Fruit fly (Drosophila melanogaster) whole organism, embryonic: ENCODE results near the gene Ire1.

Source experiments
- ATbp ChIP-seq: fragments of 200-800 bp; sonication (Bioruptor generic); optimal IDR thresholded peaks from 2 replicates; lab custom pipeline; 2017; ENCODE audit warnings: missing biosample characterization, mild to moderate bottlenecking, missing genetic modification characterization, missing genetic modification reagents
- Ada2b ChIP-seq: fragments of 200-800 bp; sonication (Bioruptor generic); IDR thresholded peaks from 2 replicates; pipeline ENCODE4 v1.3.6; 2022; ENCODE audit warnings: missing biosample characterization, missing genetic modification characterization
- Bdp1 ChIP-seq: fragments of 200-800 bp; sonication (Bioruptor generic); optimal IDR thresholded peaks from 3 replicates; lab custom pipeline; 2016; ENCODE audit warnings: missing biosample characterization, missing genetic modification characterization
- CG10274 ChIP-seq: fragments of 200-800 bp; sonication (Bioruptor generic); optimal IDR thresholded peaks from 3 replicates; lab custom pipeline; 2017; ENCODE audit warnings: missing biosample characterization, mild to moderate bottlenecking, missing genetic modification characterization
- CG10959 ChIP-seq: fragments of 200-800 bp; sonication (Bioruptor generic); IDR thresholded peaks from 2 replicates; pipeline ENCODE4 v1.3.6; 2022; ENCODE audit warnings: missing biosample characterization, missing genetic modification characterization
- CG10979 ChIP-seq: fragments of 200-800 bp; sonication (Bioruptor generic); optimal IDR thresholded peaks from 2 replicates; lab custom pipeline; 2018; ENCODE audit warnings: missing biosample characterization, mild to moderate bottlenecking, missing genetic modification characterization, moderate library complexity
- CG11247 ChIP-seq: fragments of 200-800 bp; sonication (Bioruptor generic); IDR thresholded peaks from 2 replicates; pipeline ENCODE4 v1.3.6; 2022; ENCODE audit warnings: missing biosample characterization, missing genetic modification characterization
- CG11723 ChIP-seq: fragments of 200-800 bp; sonication (Bioruptor generic); optimal IDR thresholded peaks from 2 replicates; lab custom pipeline; 2017; ENCODE audit warnings: missing biosample characterization, mild to moderate bottlenecking, missing genetic modification characterization
- CG12299 ChIP-seq: fragments of 200-800 bp; sonication (Bioruptor generic); optimal IDR thresholded peaks from 2 replicates; lab custom pipeline; 2018; ENCODE audit warnings: missing biosample characterization, mild to moderate bottlenecking, missing genetic modification characterization
- CG12942 ChIP-seq: fragments of 200-800 bp; sonication (Bioruptor generic); optimal IDR thresholded peaks from 3 replicates; lab custom pipeline; 2016; ENCODE audit warnings: missing biosample characterization, missing genetic modification characterization
- CG13287 ChIP-seq: fragments of 200-800 bp; sonication (Bioruptor generic); IDR thresholded peaks from 2 replicates; pipeline ENCODE4 v1.3.6; 2022; ENCODE audit warnings: missing biosample characterization, missing genetic modification characterization; ENCODE audit not compliant: partially characterized antibody
- CG14710 ChIP-seq: fragments of 200-800 bp; sonication (Bioruptor generic); optimal IDR thresholded peaks from 3 replicates; lab custom pipeline; 2019; ENCODE audit warnings: missing biosample characterization, mild to moderate bottlenecking, missing genetic modification characterization, moderate library complexity
- CG1529 ChIP-seq: fragments of 200-800 bp; sonication (Bioruptor generic); optimal IDR thresholded peaks from 3 replicates; lab custom pipeline; 2018; ENCODE audit warnings: missing biosample characterization, missing genetic modification characterization
- CG15696 ChIP-seq: fragments of 200-800 bp; sonication (Bioruptor generic); optimal IDR thresholded peaks from 2 replicates; lab custom pipeline; 2019; ENCODE audit warnings: missing biosample characterization, mild to moderate bottlenecking, missing genetic modification characterization, moderate library complexity
- CG30431 ChIP-seq: fragments of 200-800 bp; sonication (Bioruptor generic); optimal IDR thresholded peaks from 2 replicates; lab custom pipeline; 2017; ENCODE audit warnings: missing biosample characterization, missing genetic modification characterization
- CG3065 ChIP-seq: fragments of 200-800 bp; sonication (Bioruptor generic); optimal IDR thresholded peaks from 2 replicates; lab custom pipeline; 2016; ENCODE audit warnings: missing biosample characterization, missing genetic modification characterization
- CG31388 ChIP-seq: fragments of 200-800 bp; sonication (Bioruptor generic); optimal IDR thresholded peaks from 2 replicates; lab custom pipeline; 2016; ENCODE audit warnings: missing biosample characterization, missing genetic modification characterization
- CG33213 ChIP-seq: fragments of 200-800 bp; sonication (Bioruptor generic); optimal IDR thresholded peaks from 3 replicates; lab custom pipeline; 2016; ENCODE audit warnings: missing biosample characterization, missing genetic modification characterization
- CG34422 ChIP-seq: fragments of 200-800 bp; sonication (Bioruptor generic); IDR thresholded peaks from 3 replicates; pipeline ENCODE4 v1.3.6; 2022; ENCODE audit warnings: missing biosample characterization, missing genetic modification characterization
- CG6689 ChIP-seq: fragments of 200-800 bp; sonication (Bioruptor generic); IDR thresholded peaks from 2 replicates; pipeline ENCODE4 v1.3.6; 2022; ENCODE audit warnings: missing biosample characterization, missing genetic modification characterization
- CG6813 ChIP-seq: fragments of 200-800 bp; sonication (Bioruptor generic); optimal IDR thresholded peaks from 2 replicates; lab custom pipeline; 2017; ENCODE audit warnings: missing biosample characterization, missing genetic modification characterization, mild to moderate bottlenecking, moderate library complexity, missing genetic modification reagents
- CG7372 ChIP-seq: fragments of 200-800 bp; sonication (Bioruptor generic); IDR thresholded peaks from 2 replicates; pipeline ENCODE4 v1.3.6; 2022; ENCODE audit warnings: missing biosample characterization, missing genetic modification characterization
- CG7786 ChIP-seq: fragments of 200-800 bp; sonication (Bioruptor generic); optimal IDR thresholded peaks from 2 replicates; lab custom pipeline; 2016; ENCODE audit warnings: missing biosample characterization, missing genetic modification characterization
- CG7987 ChIP-seq: fragments of 200-800 bp; sonication (Bioruptor generic); optimal IDR thresholded peaks from 2 replicates; lab custom pipeline; 2018; ENCODE audit warnings: missing biosample characterization, mild to moderate bottlenecking, missing genetic modification characterization, moderate library complexity
- CkIIα-i1 ChIP-seq: fragments of 200-800 bp; sonication (Bioruptor generic); IDR thresholded peaks from 2 replicates; pipeline ENCODE4 v1.3.6; 2022; ENCODE audit warnings: missing biosample characterization, missing genetic modification characterization
- D19A ChIP-seq: fragments of 200-800 bp; optimal IDR thresholded peaks from 3 replicates; lab custom pipeline; 2019; ENCODE audit warnings: missing biosample characterization, mild to moderate bottlenecking, missing genetic modification characterization, moderate library complexity
- Dref ChIP-seq: fragments of 200-800 bp; sonication (Bioruptor generic); IDR thresholded peaks from 2 replicates; pipeline ENCODE4 v1.3.6; 2022; ENCODE audit warnings: missing biosample characterization, missing genetic modification characterization
- Drgx ChIP-seq: fragments of 200-800 bp; sonication (Bioruptor generic); IDR thresholded peaks from 2 replicates; pipeline ENCODE4 v1.3.6; 2022; ENCODE audit warnings: missing biosample characterization, missing genetic modification characterization
- NK7.1 ChIP-seq: fragments of 200-800 bp; sonication (Bioruptor generic); optimal IDR thresholded peaks from 3 replicates; lab custom pipeline; 2016; ENCODE audit warnings: missing biosample characterization, missing genetic modification characterization
- Sry-δ ChIP-seq: fragments of 200-800 bp; sonication (Bioruptor generic); optimal IDR thresholded peaks from 2 replicates; lab custom pipeline; 2016; ENCODE audit warnings: missing biosample characterization, missing genetic modification characterization
- Trl ChIP-seq, 3 experiments: fragments of >200 bp in 2 of 3; fragments of 200-800 bp in 1 of 3; sonication (Bioruptor generic) in 1 of 3; optimal IDR thresholded peaks; 2 replicates in 1 of 3; 3 replicates in 2 of 3; lab custom pipeline; 2016 to 2017; ENCODE audit warnings: missing biosample characterization in 1 of 3, missing genetic modification characterization in 1 of 3
- aop ChIP-seq: fragments of 200-800 bp; sonication (Bioruptor generic); IDR thresholded peaks from 2 replicates; pipeline ENCODE4 v1.3.6; 2022; ENCODE audit warnings: missing biosample characterization, missing genetic modification characterization
- bab2 ChIP-seq: fragments of 200-800 bp; sonication (Bioruptor generic); optimal IDR thresholded peaks from 2 replicates; lab custom pipeline; 2016; ENCODE audit warnings: missing biosample characterization, missing genetic modification characterization
- bcd ChIP-seq: fragments of 200-800 bp; sonication (Bioruptor generic); optimal IDR thresholded peaks from 2 replicates; lab custom pipeline; 2017; ENCODE audit warnings: missing biosample characterization, mild to moderate bottlenecking, missing genetic modification characterization
- cg ChIP-seq: fragments of 200-800 bp; sonication (Bioruptor generic); optimal IDR thresholded peaks from 3 replicates; lab custom pipeline; 2019; ENCODE audit warnings: missing biosample characterization, mild to moderate bottlenecking, missing genetic modification characterization, moderate library complexity
- crp ChIP-seq, 2 experiments: fragments of 200-800 bp; sonication (Bioruptor generic); optimal IDR thresholded peaks; 2 replicates in 1 of 2; 3 replicates in 1 of 2; lab custom pipeline; 2017; ENCODE audit warnings: missing biosample characterization in 2 of 2, missing genetic modification characterization in 2 of 2, mild to moderate bottlenecking in 1 of 2, moderate library complexity in 1 of 2
- cwo ChIP-seq: fragments of 200-800 bp; sonication (Bioruptor generic); optimal IDR thresholded peaks from 3 replicates; lab custom pipeline; 2017; ENCODE audit warnings: missing biosample characterization, missing genetic modification characterization, mild to moderate bottlenecking, moderate library complexity, missing genetic modification reagents
- dmrt11E ChIP-seq: fragments of 200-800 bp; sonication (Bioruptor generic); optimal IDR thresholded peaks from 3 replicates; lab custom pipeline; 2018; ENCODE audit warnings: missing biosample characterization, mild to moderate bottlenecking, missing genetic modification characterization, moderate library complexity
- dmrt99B ChIP-seq: fragments of 200-800 bp; sonication (Bioruptor generic); optimal IDR thresholded peaks from 2 replicates; lab custom pipeline; 2018; ENCODE audit warnings: missing biosample characterization, mild to moderate bottlenecking, missing genetic modification characterization, moderate library complexity
- esg ChIP-seq: fragments of 200-800 bp; sonication (Bioruptor generic); conservative IDR thresholded peaks from 2 replicates; pipeline ENCODE4 v1.3.6; 2022; ENCODE audit warnings: missing biosample characterization, missing genetic modification characterization
- fd102C ChIP-seq: fragments of 200-800 bp; sonication (Bioruptor generic); optimal IDR thresholded peaks from 2 replicates; lab custom pipeline; 2018; ENCODE audit warnings: missing biosample characterization, mild to moderate bottlenecking, missing genetic modification characterization, moderate library complexity
- fd64A ChIP-seq: fragments of 200-800 bp; sonication (Bioruptor generic); optimal IDR thresholded peaks from 3 replicates; lab custom pipeline; 2018; ENCODE audit warnings: missing biosample characterization, mild to moderate bottlenecking, missing genetic modification characterization
- lmd ChIP-seq: fragments of 200-800 bp; sonication (Bioruptor generic); IDR thresholded peaks from 2 replicates; pipeline ENCODE4 v1.3.6; 2022; ENCODE audit warnings: missing biosample characterization, missing genetic modification characterization
- nom ChIP-seq: fragments of 200-800 bp; sonication (Bioruptor generic); optimal IDR thresholded peaks from 2 replicates; lab custom pipeline; 2017; ENCODE audit warnings: missing biosample characterization, missing genetic modification characterization, mild to moderate bottlenecking, moderate library complexity, missing genetic modification reagents
- odd ChIP-seq: fragments of 200-800 bp; sonication (Bioruptor generic); optimal IDR thresholded peaks from 2 replicates; lab custom pipeline; 2017; ENCODE audit warnings: missing biosample characterization, mild to moderate bottlenecking, missing genetic modification characterization
- rib ChIP-seq: fragments of 200-800 bp; sonication (Bioruptor generic); IDR thresholded peaks from 2 replicates; pipeline ENCODE4 v1.3.6; 2022; ENCODE audit warnings: missing biosample characterization, missing genetic modification characterization
- sens ChIP-seq: fragments of 200-800 bp; sonication (Bioruptor generic); peaks from one replicate; lab custom pipeline; 2016; ENCODE audit warnings: missing biosample characterization, missing genetic modification characterization
- stc ChIP-seq: fragments of 200-800 bp; sonication (Bioruptor generic); IDR thresholded peaks from 2 replicates; pipeline ENCODE4 v1.3.6; 2022; ENCODE audit warnings: missing biosample characterization, missing genetic modification characterization
- tap ChIP-seq: fragments of 200-800 bp; optimal IDR thresholded peaks from 3 replicates; lab custom pipeline; 2019; ENCODE audit warnings: missing biosample characterization, mild to moderate bottlenecking, missing genetic modification characterization, moderate library complexity
- tio ChIP-seq: fragments of 200-800 bp; sonication (Bioruptor generic); optimal IDR thresholded peaks from 2 replicates; lab custom pipeline; 2017; ENCODE audit warnings: missing biosample characterization, missing genetic modification characterization, inconsistent platforms

Gene Ire1

DNA sequence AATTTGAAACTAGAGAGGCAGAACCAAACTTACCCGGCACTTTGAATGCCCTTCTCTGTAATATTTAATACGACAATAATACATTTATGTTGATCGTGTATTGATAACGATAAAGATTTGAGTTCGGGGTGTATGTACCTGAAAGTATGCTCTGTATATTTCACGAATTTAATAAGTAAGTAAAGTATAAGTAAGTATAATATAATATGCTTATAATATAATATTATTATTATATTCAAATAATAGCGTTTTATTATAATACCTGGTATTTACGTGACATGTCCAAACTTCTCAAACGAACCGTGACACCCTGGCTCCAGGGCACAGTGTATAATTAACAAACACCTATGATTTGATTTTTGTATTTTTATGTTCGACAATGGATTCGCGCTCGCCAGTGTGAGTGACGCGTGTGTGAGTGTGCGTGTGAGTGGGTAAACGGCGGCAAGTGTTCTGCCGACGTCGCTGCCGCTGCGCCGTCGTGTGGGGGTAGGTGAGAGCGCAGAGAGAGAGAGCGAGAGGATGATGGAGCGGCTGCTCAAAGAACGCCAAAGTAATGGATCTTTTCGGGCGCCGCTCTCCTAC is 28.6 kb upstream of the Ire1 start (continued):
- peak; percentile 48 for TF ChIP-seq tio (GFP tag; lab: Kevin White, UChicago)
- TF ChIP-seq cwo (GFP tag; lab: Kevin White, UChicago): peak; percentile 84
- TF ChIP-seq CG34422 (GFP tag; lab: Robert Waterston, UW): no peak
- TF ChIP-seq CG7786 (GFP tag; lab: Kevin White, UChicago): no peak
- TF ChIP-seq CG6813 (GFP tag; lab: Kevin White, UChicago): peak; percentile 74
- TF ChIP-seq CG15696 (tag; lab: Kevin White, UChicago): peak; percentile 18
- TF ChIP-seq dmrt11E (tag; lab: Kevin White, UChicago): no peak
- TF ChIP-seq rib (GFP tag; lab: Robert Waterston, UW): no peak
- TF ChIP-seq CG10274: peak; percentile 80
- TF ChIP-seq Bdp1 (GFP tag; lab: Kevin White, UChicago): no peak
- TF ChIP-seq CG33213: peak; percentile 27
- TF ChIP-seq fd64A (GFP tag; lab: Kevin White, UChicago): peak; percentile 16
- peak; percentile 23 for TF ChIP-seq CG30431 (GFP tag; lab: Kevin White, UChicago)
- TF ChIP-seq CG14710: peak; percentile 56
- TF ChIP-seq CG1529 (GFP tag; lab: Kevin White, UChicago): peak; percentile 24
- TF ChIP-seq CG12942 (GFP tag; lab: Kevin White, UChicago): peak; percentile 39
- TF ChIP-seq CG3065: peak; percentile 1
- no peak for TF ChIP-seq bab2
- peak; percentile 48 for TF ChIP-seq odd (GFP tag; lab: Kevin White, UChicago)
- TF ChIP-seq Ada2b: peak; percentile 55; the same call in 1 of the 2 replicates
- no peak for TF ChIP-seq CG31388
- no peak for TF ChIP-seq CG10959
- TF ChIP-seq tap (tag; lab: Kevin White, UChicago): peak; percentile 67
- TF ChIP-seq Sry-δ (GFP tag; lab: Kevin White, UChicago): no peak
- no peak for TF ChIP-seq CkIIα-i1 (GFP tag; lab: Robert Waterston, UW)
- no peak for TF ChIP-seq aop (GFP tag; lab: Robert Waterston, UW)
- peak; percentile 75 for TF ChIP-seq CG10979 (tag; lab: Kevin White, UChicago)
- TF ChIP-seq sens (GFP tag; lab: Kevin White, UChicago): peak; percentile 47
- TF ChIP-seq nom (GFP tag; lab: Kevin White, UChicago): no peak
- peak; percentile 89 to 95 for TF ChIP-seq Trl (optimal IDR thresholded peaks at IDR 0.05; lab: Kevin White, UChicago)
- no peak for TF ChIP-seq Trl (GFP tag; optimal IDR thresholded peaks at IDR 0.05; lab: Kevin White, UChicago)
- no peak for TF ChIP-seq stc (GFP tag; lab: Robert Waterston, UW)
- TF ChIP-seq CG11247 (GFP tag; lab: Robert Waterston, UW): peak; percentile 12; the same call in 1 of the 2 replicates
- TF ChIP-seq CG12299 (tag; lab: Kevin White, UChicago): peak; percentile 45
- TF ChIP-seq CG7372: peak; percentile 62
- no peak; the same call in 1 of the 2 replicates for TF ChIP-seq Drgx (GFP tag; lab: Robert Waterston, UW)
- peak; percentile 53 for TF ChIP-seq esg
- TF ChIP-seq Dref (GFP tag; lab: Robert Waterston, UW): no peak
- peak; percentile 29 for TF ChIP-seq CG13287
- TF ChIP-seq dmrt99B (tag; lab: Kevin White, UChicago): peak; percentile 87
- TF ChIP-seq fd102C (GFP tag; lab: Kevin White, UChicago): no peak
- no peak for TF ChIP-seq CG11723 (GFP tag; lab: Kevin White, UChicago)
- TF ChIP-seq NK7.1 (GFP tag; lab: Kevin White, UChicago): no peak
- peak; percentile 97 for TF ChIP-seq D19A
- 0 out of 2 replicates have a peak, but pooled peaks have one; percentile 54 for TF ChIP-seq CG6689 (GFP tag; lab: Robert Waterston, UW)
- TF ChIP-seq crp (GFP tag; optimal IDR thresholded peaks at IDR 0.05; lab: Kevin White, UChicago): no peak
- TF ChIP-seq lmd (GFP tag; lab: Robert Waterston, UW): peak; percentile 73; the same call in 1 of the 2 replicates
- TF ChIP-seq bcd (GFP tag; lab: Kevin White, UChicago): peak; percentile 79
- peak; percentile 81 for TF ChIP-seq cg (GFP tag; lab: Kevin White, UChicago)
- TF ChIP-seq CG7987 (GFP tag; lab: Kevin White, UChicago): peak; percentile 62
- peak; percentile 52 for TF ChIP-seq ATbp (GFP tag; lab: Kevin White, UChicago)
